Worm (Caenorhabditis elegans) whole organism, L3 larva: ENCODE results near the gene rbm-17.

Experiments
- R02D3.7 ChIP-seq: fragments of 150-350 bp; optimal IDR thresholded peaks from 2 replicates; lab custom pipeline; 2014; ENCODE audit warnings: missing biosample characterization, missing genetic modification characterization
- ZK546.5 ChIP-seq: sonication (generic microtip); optimal IDR thresholded peaks from 2 replicates; lab custom pipeline; 2017; ENCODE audit warnings: missing biosample characterization, missing genetic modification characterization
- ceh-16 ChIP-seq: sonication (generic microtip); optimal IDR thresholded peaks from 2 replicates; lab custom pipeline; 2017; ENCODE audit warnings: missing biosample characterization, missing genetic modification characterization
- ceh-28 ChIP-seq: fragments of 150-350 bp; optimal IDR thresholded peaks from 2 replicates; lab custom pipeline; 2014; ENCODE audit warnings: missing biosample characterization, missing genetic modification reagents, missing genetic modification characterization
- ceh-9 ChIP-seq: sonication (generic microtip); optimal IDR thresholded peaks from 2 replicates; lab custom pipeline; 2018; ENCODE audit warnings: missing biosample characterization, missing genetic modification characterization
- daf-12 ChIP-seq: fragments of 150-350 bp; optimal IDR thresholded peaks from 2 replicates; lab custom pipeline; 2014; ENCODE audit warnings: missing biosample characterization, missing genetic modification reagents, missing genetic modification characterization
- egl-27 ChIP-seq: sonication (generic microtip); optimal IDR thresholded peaks from 4 replicates; lab custom pipeline; 2017; ENCODE audit warnings: missing biosample characterization, missing genetic modification reagents, missing genetic modification characterization
- egl-5 ChIP-seq: fragments of 150-350 bp; optimal IDR thresholded peaks from 2 replicates; lab custom pipeline; 2017; ENCODE audit warnings: missing biosample characterization, missing genetic modification reagents, missing genetic modification characterization, inconsistent platforms
- elt-2 ChIP-seq: sonication (generic microtip); optimal IDR thresholded peaks from 2 replicates; lab custom pipeline; 2016; ENCODE audit warnings: missing genetic modification reagents, mild to moderate bottlenecking, missing genetic modification characterization, missing compliant biosample characterization
- elt-3 ChIP-seq, 3 experiments: fragments of 150-350 bp in 1 of 3; sonication (generic microtip) in 2 of 3; optimal IDR thresholded peaks; 2 replicates in 2 of 3; 4 replicates in 1 of 3; lab custom pipeline; 2014 to 2017; ENCODE audit warnings: missing biosample characterization in 3 of 3, missing genetic modification characterization in 3 of 3
- eor-1 ChIP-seq, 2 experiments: fragments of 150-350 bp; optimal IDR thresholded peaks; 2 replicates each; lab custom pipeline; 2014 to 2018; ENCODE audit warnings: missing biosample characterization in 2 of 2, missing genetic modification characterization in 2 of 2
- fkh-10 ChIP-seq: sonication (generic microtip); optimal IDR thresholded peaks from 2 replicates; lab custom pipeline; 2017; ENCODE audit warnings: missing biosample characterization, missing genetic modification reagents, missing genetic modification characterization
- fkh-2 ChIP-seq: fragments of 150-350 bp; optimal IDR thresholded peaks from 2 replicates; lab custom pipeline; 2014; ENCODE audit warnings: missing biosample characterization, missing genetic modification reagents, missing genetic modification characterization
- fos-1 ChIP-seq: fragments of 150-350 bp; optimal IDR thresholded peaks from 2 replicates; lab custom pipeline; 2014; ENCODE audit warnings: missing biosample characterization, missing genetic modification characterization
- hmg-11 ChIP-seq: sonication (generic microtip); optimal IDR thresholded peaks from 2 replicates; lab custom pipeline; 2016; ENCODE audit warnings: missing genetic modification characterization, missing compliant biosample characterization
- jun-1 ChIP-seq: fragments of 150-350 bp; optimal IDR thresholded peaks from 2 replicates; lab custom pipeline; 2014; ENCODE audit warnings: missing biosample characterization, missing genetic modification reagents, missing genetic modification characterization
- lin-15B ChIP-seq: fragments of 150-350 bp; optimal IDR thresholded peaks from 2 replicates; lab custom pipeline; 2014; ENCODE audit warnings: missing biosample characterization, missing genetic modification characterization
- lin-39 ChIP-seq: fragments of 150-350 bp; optimal IDR thresholded peaks from 2 replicates; lab custom pipeline; 2018; ENCODE audit warnings: missing biosample characterization, missing genetic modification reagents, missing genetic modification characterization
- lsy-12 ChIP-seq: sonication (generic microtip); optimal IDR thresholded peaks from 2 replicates; lab custom pipeline; 2016; ENCODE audit warnings: mild to moderate bottlenecking, missing genetic modification characterization, missing compliant biosample characterization
- mml-1 ChIP-seq: fragments of 150-350 bp; sonication (generic microtip); optimal IDR thresholded peaks from 3 replicates; lab custom pipeline; 2014; ENCODE audit warnings: missing biosample characterization, missing genetic modification characterization
- nfya-1 ChIP-seq: sonication (generic microtip); optimal IDR thresholded peaks from 2 replicates; lab custom pipeline; 2017; ENCODE audit warnings: missing genetic modification characterization, mild to moderate bottlenecking, missing compliant biosample characterization, antibody characterized with exemption, moderate library complexity; ENCODE audit not compliant: insufficient read depth
- nhr-11 ChIP-seq: fragments of 150-350 bp; optimal IDR thresholded peaks from 2 replicates; lab custom pipeline; 2014; ENCODE audit warnings: missing biosample characterization, missing genetic modification characterization
- nhr-12 ChIP-seq: fragments of 150-350 bp; optimal IDR thresholded peaks from 2 replicates; lab custom pipeline; 2014; ENCODE audit warnings: missing biosample characterization, missing genetic modification characterization
- nhr-23 ChIP-seq: fragments of 150-350 bp; optimal IDR thresholded peaks from 2 replicates; lab custom pipeline; 2014; ENCODE audit warnings: missing biosample characterization, missing genetic modification reagents, missing genetic modification characterization
- nhr-237 ChIP-seq: fragments of 150-350 bp; optimal IDR thresholded peaks from 2 replicates; lab custom pipeline; 2014; ENCODE audit warnings: missing biosample characterization, missing genetic modification characterization
- nhr-25 ChIP-seq: sonication (generic microtip); optimal IDR thresholded peaks from 2 replicates; lab custom pipeline; 2017; ENCODE audit warnings: missing biosample characterization, missing genetic modification characterization
- nhr-43 ChIP-seq: sonication (generic microtip); optimal IDR thresholded peaks from 2 replicates; lab custom pipeline; 2016; ENCODE audit warnings: mild to moderate bottlenecking, missing genetic modification characterization, missing compliant biosample characterization; ENCODE audit not compliant: poor library complexity, severe bottlenecking
- nhr-76 ChIP-seq: fragments of 150-350 bp; sonication (generic microtip); optimal IDR thresholded peaks from 5 replicates; lab custom pipeline; 2014; ENCODE audit warnings: missing biosample characterization, missing genetic modification characterization
- nhr-77 ChIP-seq: fragments of 150-350 bp; optimal IDR thresholded peaks from 2 replicates; lab custom pipeline; 2014; ENCODE audit warnings: missing biosample characterization, missing genetic modification characterization
- pha-4 ChIP-seq: fragments of 150-350 bp; optimal IDR thresholded peaks from 2 replicates; lab custom pipeline; 2014; ENCODE audit warnings: missing biosample characterization, missing genetic modification reagents, missing genetic modification characterization
- pqm-1 ChIP-seq: fragments of 150-350 bp; optimal IDR thresholded peaks from 2 replicates; lab custom pipeline; 2017; ENCODE audit warnings: missing biosample characterization, missing genetic modification characterization, inconsistent platforms
- skn-1 ChIP-seq: fragments of 150-350 bp; optimal IDR thresholded peaks from 2 replicates; lab custom pipeline; 2014; ENCODE audit warnings: missing biosample characterization, missing genetic modification characterization
- snpc-4 ChIP-seq: fragments of 150-350 bp; optimal IDR thresholded peaks from 2 replicates; lab custom pipeline; 2014; ENCODE audit warnings: missing biosample characterization, missing genetic modification characterization
- tbx-2 ChIP-seq: sonication (generic microtip); optimal IDR thresholded peaks from 2 replicates; lab custom pipeline; 2016; ENCODE audit warnings: mild to moderate bottlenecking, missing genetic modification characterization, missing compliant biosample characterization
- ztf-4 ChIP-seq: fragments of 150-350 bp; optimal IDR thresholded peaks from 2 replicates; lab custom pipeline; 2014; ENCODE audit warnings: missing biosample characterization, missing genetic modification characterization

The rbm-17 gene

ce11 chrIV:11601721-11602405 lies 36.3 kb upstream of the rbm-17 start (continued):
- TF ChIP-seq fos-1, result no peak
- no peak for TF ChIP-seq ceh-16
- peak; percentile 28 for TF ChIP-seq R02D3.7 (tag; lab: Kevin White, UChicago)
- no peak for TF ChIP-seq elt-3 (tag; optimal IDR thresholded peaks at IDR 0.05; lab: Kevin White, UChicago)
- no peak for TF ChIP-seq fkh-2 (tag; lab: Kevin White, UChicago)
- peak; percentile 35 for TF ChIP-seq nhr-25 (tag; lab: Kevin White, UChicago)
- TF ChIP-seq mml-1 (tag; lab: Kevin White, UChicago), result no peak
- peak; percentile 90 for TF ChIP-seq hmg-11 (tag; lab: Kevin White, UChicago)
- no peak for TF ChIP-seq ceh-9 (tag; lab: Kevin White, UChicago)

DNA sequence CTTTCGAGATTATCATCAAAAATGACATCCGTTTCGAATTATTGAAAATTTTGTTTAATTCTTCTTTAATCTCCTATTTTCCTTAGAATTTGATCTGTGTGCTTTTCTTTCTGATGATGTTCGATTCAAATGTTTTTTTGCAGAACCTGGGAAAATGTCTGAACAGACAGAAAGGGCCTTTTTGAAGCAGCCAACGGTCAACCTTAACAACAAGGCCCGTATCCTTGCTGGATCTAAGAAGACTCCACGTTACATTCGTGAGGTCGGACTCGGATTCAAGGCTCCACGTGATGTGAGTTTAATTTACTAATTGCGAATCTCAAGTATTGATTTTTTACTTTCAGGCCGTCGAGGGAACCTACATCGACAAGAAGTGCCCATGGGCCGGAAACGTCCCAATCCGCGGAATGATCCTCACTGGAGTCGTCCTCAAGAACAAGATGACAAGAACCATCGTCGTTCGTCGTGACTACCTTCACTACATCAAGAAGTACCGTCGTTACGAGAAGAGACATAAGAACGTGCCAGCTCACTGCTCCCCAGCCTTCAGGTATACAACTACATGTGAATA lies 35.5 kb upstream of the rbm-17 start, which contains the start of gene rps-11:
rps-11 (plus strand) TSS at position 144 of the 571 bp plus-strand sequence.
- TF ChIP-seq ceh-28 (tag; lab: Kevin White, UChicago) (no peak), nhr-77 (tag; lab: Kevin White, UChicago) (no peak), R02D3.7 (tag; lab: Kevin White, UChicago) (no peak), lin-39 (tag; lab: Kevin White, UChicago) (no peak), nfya-1 (tag; lab: Kevin White, UChicago) (no peak), nhr-43 (tag; lab: Kevin White, UChicago) (no peak), daf-12 (no peak), fos-1 (no peak), hmg-11 (tag; lab: Kevin White, UChicago) (no peak), egl-27 (no peak), elt-3 (tag; optimal IDR thresholded peaks at IDR 0.05; lab: Kevin White, UChicago) (no peak), ztf-4 (tag; lab: Kevin White, UChicago) (no peak), fkh-10 (no peak), nhr-76 (tag; lab: Kevin White, UChicago) (no peak), nhr-237 (tag; lab: Kevin White, UChicago) (no peak), pqm-1 (tag; lab: Kevin White, UChicago) (no peak), tbx-2 (tag; lab: Kevin White, UChicago) (no peak), jun-1 (tag; lab: Kevin White, UChicago) (no peak)

ce11 chrIV:11603265-11603840 lies 34.8 kb upstream of the rbm-17 start:
- TF ChIP-seq nhr-25 (tag; lab: Kevin White, UChicago), result no peak
- no peak for TF ChIP-seq nfya-1 (tag; lab: Kevin White, UChicago)
- TF ChIP-seq eor-1 (tag; optimal IDR thresholded peaks at IDR 0.05; lab: Kevin White, UChicago), result no peak
- TF ChIP-seq nhr-11, result no peak
- TF ChIP-seq lsy-12, result no peak
- TF ChIP-seq ztf-4 (tag; lab: Kevin White, UChicago), result no peak
- TF ChIP-seq nhr-12 (tag; lab: Kevin White, UChicago), result no peak
- TF ChIP-seq R02D3.7 (tag; lab: Kevin White, UChicago), result no peak

DNA sequence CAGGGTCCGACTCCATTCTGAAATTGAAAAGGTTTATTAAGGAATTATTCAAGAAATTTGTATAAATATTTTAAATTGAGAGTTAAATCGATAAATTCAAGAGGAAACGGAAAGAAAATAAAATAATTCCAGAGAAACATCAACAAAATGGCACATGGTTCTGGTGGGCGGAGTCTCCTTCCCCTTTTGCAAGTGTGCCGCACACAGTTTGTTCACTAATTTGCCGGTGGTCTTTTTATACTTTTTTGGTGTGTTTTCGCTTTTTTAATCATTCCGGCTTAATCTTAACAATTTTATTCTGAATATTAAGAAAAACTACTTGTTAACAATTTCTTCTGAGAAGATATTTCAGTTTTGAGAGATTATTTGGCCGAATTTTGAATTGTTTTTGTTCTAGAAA lies 33.2 kb upstream of the rbm-17 start, which contains the start of the genes ragc-1 and Y24F12A.1:
ragc-1 (minus strand) TSS at position 25 of the 400 bp plus-strand sequence.
Y24F12A.1 (plus strand) TSS at position 346 of the 400 bp plus-strand sequence.
- peak; percentile 37 for TF ChIP-seq lin-39 (tag; lab: Kevin White, UChicago)
- TF ChIP-seq daf-12, result no peak
- no peak for TF ChIP-seq ztf-4 (tag; lab: Kevin White, UChicago)
- TF ChIP-seq nfya-1 (tag; lab: Kevin White, UChicago), result peak; percentile 59
- TF ChIP-seq R02D3.7 (tag; lab: Kevin White, UChicago), result no peak
- TF ChIP-seq jun-1 (tag; lab: Kevin White, UChicago), result no peak
- TF ChIP-seq lsy-12, result no peak
- no peak for TF ChIP-seq hmg-11 (tag; lab: Kevin White, UChicago)
- TF ChIP-seq ZK546.5, result no peak
- TF ChIP-seq pha-4, result peak; percentile 84
- peak; percentile 71 for TF ChIP-seq snpc-4 (tag; lab: Kevin White, UChicago)
- TF ChIP-seq elt-2 (tag; lab: Kevin White, UChicago), result peak; percentile 47
- TF ChIP-seq nhr-77 (tag; lab: Kevin White, UChicago), result no peak
- TF ChIP-seq fkh-10, result no peak
- TF ChIP-seq egl-5 (tag; lab: Kevin White, UChicago), result peak; percentile 42
- no peak for TF ChIP-seq eor-1 (tag; optimal IDR thresholded peaks at IDR 0.05; lab: Kevin White, UChicago)
- no peak for TF ChIP-seq nhr-237 (tag; lab: Kevin White, UChicago)
- TF ChIP-seq skn-1 (tag; lab: Kevin White, UChicago), result no peak
- peak; percentile 42 for TF ChIP-seq lin-15B (tag; lab: Kevin White, UChicago)
- peak; percentile 19 for TF ChIP-seq nhr-23 (tag; lab: Kevin White, UChicago)
